Fruit fly (Drosophila melanogaster) whole organism, embryonic: ENCODE data around the gene CG2321.

Experiments
- Aef1 ChIP-seq: fragments of 200-800 bp; sonication (Bioruptor generic); IDR thresholded peaks from 3 replicates; pipeline ENCODE4 v1.3.6; 2022; ENCODE audit warnings: missing biosample characterization, missing genetic modification characterization
- Bgb ChIP-seq: fragments of 200-800 bp; sonication (Bioruptor generic); IDR thresholded peaks from 2 replicates; pipeline ENCODE4 v1.3.6; 2022; ENCODE audit warnings: missing biosample characterization, missing genetic modification characterization; ENCODE audit not compliant: partially characterized antibody
- CG11398 ChIP-seq: fragments of 200-800 bp; sonication (Bioruptor generic); optimal IDR thresholded peaks from 2 replicates; lab custom pipeline; 2016; ENCODE audit warnings: missing biosample characterization, missing genetic modification characterization
- CG12155 ChIP-seq: fragments of 200-800 bp; sonication (Bioruptor generic); optimal IDR thresholded peaks from 3 replicates; lab custom pipeline; 2016; ENCODE audit warnings: missing biosample characterization, missing genetic modification characterization
- CG13287 ChIP-seq: fragments of 200-800 bp; sonication (Bioruptor generic); IDR thresholded peaks from 2 replicates; pipeline ENCODE4 v1.3.6; 2022; ENCODE audit warnings: missing biosample characterization, missing genetic modification characterization; ENCODE audit not compliant: partially characterized antibody
- CG17361 ChIP-seq: fragments of 200-800 bp; sonication (Bioruptor generic); IDR thresholded peaks from 3 replicates; pipeline ENCODE4 v1.3.6; 2022; ENCODE audit warnings: missing biosample characterization, missing genetic modification characterization
- CG17829 ChIP-seq: fragments of 200-800 bp; optimal IDR thresholded peaks from 2 replicates; lab custom pipeline; 2019; ENCODE audit warnings: missing biosample characterization, mild to moderate bottlenecking, missing genetic modification characterization, moderate library complexity
- CG30403 ChIP-seq: fragments of 200-800 bp; sonication (Bioruptor generic); optimal IDR thresholded peaks from 3 replicates; lab custom pipeline; 2016; ENCODE audit warnings: missing biosample characterization, missing genetic modification characterization
- CG32767 ChIP-seq: fragments of 200-800 bp; sonication (Bioruptor generic); IDR thresholded peaks from 2 replicates; pipeline ENCODE4 v1.3.6; 2022; ENCODE audit warnings: missing biosample characterization, missing genetic modification characterization
- CG3407 ChIP-seq: fragments of 200-800 bp; sonication (Bioruptor generic); optimal IDR thresholded peaks from 2 replicates; lab custom pipeline; 2018; ENCODE audit warnings: missing biosample characterization, mild to moderate bottlenecking, missing genetic modification characterization
- CG4282 ChIP-seq: fragments of 200-800 bp; sonication (Bioruptor generic); optimal IDR thresholded peaks from 2 replicates; lab custom pipeline; 2016; ENCODE audit warnings: missing biosample characterization, missing genetic modification characterization
- CG4328 ChIP-seq: fragments of 200-800 bp; sonication (Bioruptor generic); optimal IDR thresholded peaks from 3 replicates; lab custom pipeline; 2017; ENCODE audit warnings: missing biosample characterization, missing genetic modification reagents, missing genetic modification characterization
- CG6689 ChIP-seq: fragments of 200-800 bp; sonication (Bioruptor generic); IDR thresholded peaks from 2 replicates; pipeline ENCODE4 v1.3.6; 2022; ENCODE audit warnings: missing biosample characterization, missing genetic modification characterization
- CG7839 ChIP-seq: fragments of 200-800 bp; sonication (Bioruptor generic); optimal IDR thresholded peaks from 3 replicates; lab custom pipeline; 2018; ENCODE audit warnings: missing biosample characterization, mild to moderate bottlenecking, missing genetic modification characterization, moderate library complexity
- CG8388 ChIP-seq: fragments of 200-800 bp; sonication (Bioruptor generic); optimal IDR thresholded peaks from 2 replicates; lab custom pipeline; 2019; ENCODE audit warnings: missing biosample characterization, mild to moderate bottlenecking, missing genetic modification characterization, moderate library complexity
- CTCF ChIP-seq: fragments of 200-800 bp; sonication (Bioruptor generic); optimal IDR thresholded peaks from 2 replicates; lab custom pipeline; 2017; ENCODE audit warnings: missing biosample characterization, mild to moderate bottlenecking, missing genetic modification characterization, moderate library complexity
- CrebB ChIP-seq: fragments of 200-800 bp; sonication (Bioruptor generic); optimal IDR thresholded peaks from 3 replicates; lab custom pipeline; 2018; ENCODE audit warnings: missing biosample characterization, mild to moderate bottlenecking, missing genetic modification characterization
- H15 ChIP-seq: fragments of 200-800 bp; sonication (Bioruptor generic); IDR thresholded peaks from 3 replicates; pipeline ENCODE4 v1.3.6; 2022; ENCODE audit warnings: missing biosample characterization, missing genetic modification characterization
- HHEX ChIP-seq: fragments of 200-800 bp; sonication (Bioruptor generic); optimal IDR thresholded peaks from 3 replicates; lab custom pipeline; 2017; ENCODE audit warnings: missing biosample characterization, mild to moderate bottlenecking, missing genetic modification characterization, missing genetic modification reagents
- Hr51 ChIP-seq, 2 experiments: fragments of 200-800 bp; sonication (Bioruptor generic); optimal IDR thresholded peaks; 2 replicates in 1 of 2; 3 replicates in 1 of 2; lab custom pipeline; 2016 to 2018; ENCODE audit warnings: missing biosample characterization in 2 of 2, missing genetic modification characterization in 2 of 2, mild to moderate bottlenecking in 1 of 2, moderate library complexity in 1 of 2
- Jarid2 ChIP-seq: fragments of 200-800 bp; sonication (Bioruptor generic); optimal IDR thresholded peaks from 3 replicates; lab custom pipeline; 2017; ENCODE audit warnings: mild to moderate bottlenecking, missing biosample characterization, missing genetic modification reagents, missing genetic modification characterization
- Med ChIP-seq: fragments of 200-800 bp; sonication (Bioruptor generic); peaks from one replicate; lab custom pipeline; 2016; ENCODE audit warnings: missing biosample characterization, missing genetic modification characterization, mild to moderate bottlenecking, inconsistent platforms, moderate library complexity
- Ptx1 ChIP-seq: fragments of 200-800 bp; sonication (Bioruptor generic); IDR thresholded peaks from 2 replicates; pipeline ENCODE4 v1.3.6; 2022; ENCODE audit warnings: missing biosample characterization, missing genetic modification characterization
- Rfx ChIP-seq: fragments of 200-800 bp; sonication (Bioruptor generic); IDR thresholded peaks from 2 replicates; pipeline ENCODE4 v1.3.6; 2022; ENCODE audit warnings: missing biosample characterization, missing genetic modification characterization
- Sox100B ChIP-seq: fragments of 200-800 bp; sonication (Bioruptor generic); optimal IDR thresholded peaks from 3 replicates; lab custom pipeline; 2018; ENCODE audit warnings: missing biosample characterization, mild to moderate bottlenecking, missing genetic modification characterization
- Taf1 ChIP-seq: fragments of 200-800 bp; sonication (Bioruptor generic); IDR thresholded peaks from 2 replicates; pipeline ENCODE4 v1.3.6; 2022; ENCODE audit warnings: missing biosample characterization, missing genetic modification characterization
- Trl ChIP-seq, 3 experiments: fragments of >200 bp in 2 of 3; fragments of 200-800 bp in 1 of 3; sonication (Bioruptor generic) in 1 of 3; optimal IDR thresholded peaks; 2 replicates in 1 of 3; 3 replicates in 2 of 3; lab custom pipeline; 2016 to 2017; ENCODE audit warnings: missing biosample characterization in 1 of 3, missing genetic modification characterization in 1 of 3
- Xrp1 ChIP-seq: fragments of 200-800 bp; sonication (Bioruptor generic); IDR thresholded peaks from 2 replicates; pipeline ENCODE4 v1.3.6; 2022; ENCODE audit warnings: missing biosample characterization, missing genetic modification characterization
- cas ChIP-seq: fragments of 200-800 bp; sonication (Bioruptor generic); IDR thresholded peaks from 2 replicates; pipeline ENCODE4 v1.3.6; 2022; ENCODE audit warnings: missing biosample characterization, missing genetic modification characterization
- croc ChIP-seq: fragments of 200-800 bp; sonication (Bioruptor generic); conservative IDR thresholded peaks from 3 replicates; pipeline ENCODE4 v1.3.6; 2022; ENCODE audit warnings: missing biosample characterization, missing genetic modification characterization
- eve ChIP-seq, 2 experiments: fragments of >200 bp; optimal IDR thresholded peaks; 2 replicates each; lab custom pipeline; 2017; ENCODE audit warnings: missing biosample characterization in 2 of 2, missing genetic modification characterization in 2 of 2
- exex ChIP-seq: fragments of 200-800 bp; sonication (Bioruptor generic); optimal IDR thresholded peaks from 4 replicates; lab custom pipeline; 2018; ENCODE audit warnings: missing biosample characterization, mild to moderate bottlenecking, missing genetic modification characterization, moderate library complexity
- fd96Cb ChIP-seq: fragments of 200-800 bp; sonication (Bioruptor generic); optimal IDR thresholded peaks from 2 replicates; lab custom pipeline; 2018; ENCODE audit warnings: missing biosample characterization, mild to moderate bottlenecking, missing genetic modification characterization, moderate library complexity
- fru ChIP-seq: fragments of >200 bp; optimal IDR thresholded peaks from 2 replicates; lab custom pipeline; 2017
- ftz-f1 ChIP-seq: fragments of 200-800 bp; sonication (Bioruptor generic); optimal IDR thresholded peaks from 2 replicates; lab custom pipeline; 2016; ENCODE audit warnings: missing biosample characterization, missing genetic modification characterization
- gce ChIP-seq: fragments of 200-800 bp; sonication (Bioruptor generic); IDR thresholded peaks from 3 replicates; pipeline ENCODE4 v1.3.6; 2022; ENCODE audit warnings: missing biosample characterization, missing genetic modification characterization
- gro ChIP-seq: fragments of 200-800 bp; sonication (Bioruptor generic); optimal IDR thresholded peaks from 2 replicates; lab custom pipeline; 2016; ENCODE audit warnings: missing biosample characterization, missing genetic modification characterization
- her ChIP-seq: fragments of 200-800 bp; sonication (Bioruptor generic); optimal IDR thresholded peaks from 2 replicates; lab custom pipeline; 2016; ENCODE audit warnings: missing biosample characterization, missing genetic modification characterization
- ken ChIP-seq: fragments of 200-800 bp; sonication (Bioruptor generic); IDR thresholded peaks from 3 replicates; pipeline ENCODE4 v1.3.6; 2022; ENCODE audit warnings: missing biosample characterization, missing genetic modification characterization
- kni ChIP-seq: fragments of 200-800 bp; sonication (Bioruptor generic); optimal IDR thresholded peaks from 3 replicates; lab custom pipeline; 2017; ENCODE audit warnings: mild to moderate bottlenecking, missing biosample characterization, missing genetic modification reagents, missing genetic modification characterization
- maf-S ChIP-seq: fragments of 200-800 bp; sonication (Bioruptor generic); optimal IDR thresholded peaks from 2 replicates; lab custom pipeline; 2016; ENCODE audit warnings: missing biosample characterization, missing genetic modification characterization
- nerfin-1 ChIP-seq: fragments of 200-800 bp; sonication (Bioruptor generic); optimal IDR thresholded peaks from 3 replicates; lab custom pipeline; 2019; ENCODE audit warnings: missing biosample characterization, mild to moderate bottlenecking, missing genetic modification characterization, moderate library complexity
- nmo ChIP-seq: fragments of 200-800 bp; sonication (Bioruptor generic); optimal IDR thresholded peaks from 2 replicates; lab custom pipeline; 2018; ENCODE audit warnings: missing biosample characterization, mild to moderate bottlenecking, missing genetic modification characterization, moderate library complexity
- p53 ChIP-seq: fragments of 200-800 bp; sonication (Bioruptor generic); optimal IDR thresholded peaks from 2 replicates; lab custom pipeline; 2016; ENCODE audit warnings: missing biosample characterization, missing genetic modification characterization
- slbo ChIP-seq: fragments of 200-800 bp; sonication (Bioruptor generic); IDR thresholded peaks from 2 replicates; pipeline ENCODE4 v1.3.6; 2022; ENCODE audit warnings: missing biosample characterization, missing genetic modification characterization
- tup ChIP-seq: fragments of 200-800 bp; sonication (Bioruptor generic); optimal IDR thresholded peaks from 2 replicates; lab custom pipeline; 2016; ENCODE audit warnings: missing biosample characterization, mild to moderate bottlenecking, missing genetic modification characterization, moderate library complexity
- twi ChIP-seq: fragments of 200-800 bp; optimal IDR thresholded peaks from 2 replicates; lab custom pipeline; 2019; ENCODE audit warnings: missing biosample characterization, mild to moderate bottlenecking, missing genetic modification characterization, moderate library complexity
- vnd ChIP-seq: fragments of 200-800 bp; sonication (Bioruptor generic); IDR thresholded peaks from 3 replicates; pipeline ENCODE4 v1.3.6; 2022; ENCODE audit warnings: missing biosample characterization, missing genetic modification characterization; ENCODE audit not compliant: partially characterized antibody
- wor ChIP-seq: fragments of 200-800 bp; sonication (Bioruptor generic); IDR thresholded peaks from 2 replicates; pipeline ENCODE4 v1.3.6; 2022; ENCODE audit warnings: missing biosample characterization, missing genetic modification characterization
- z ChIP-seq: fragments of 200-800 bp; sonication (Bioruptor generic); IDR thresholded peaks from 3 replicates; pipeline ENCODE4 v1.3.6; 2022; ENCODE audit warnings: missing biosample characterization, missing genetic modification characterization
- zfh1 ChIP-seq: fragments of 200-800 bp; sonication (Bioruptor generic); IDR thresholded peaks from 3 replicates; pipeline ENCODE4 v1.3.6; 2022; ENCODE audit warnings: missing biosample characterization, missing genetic modification characterization

CG2321 gene

dm6 chr3R:29461069-29461468, 28.0 kb downstream of the CG2321 start (continued):
- TF ChIP-seq Aef1 (GFP tag; lab: Robert Waterston, UW) = no peak
- TF ChIP-seq fd96Cb (tag; lab: Kevin White, UChicago) = no peak
- peak; percentile 94 for TF ChIP-seq twi (tag; lab: Kevin White, UChicago)
- TF ChIP-seq exex (tag; lab: Kevin White, UChicago) = no peak
- no peak for TF ChIP-seq croc (GFP tag; lab: Robert Waterston, UW)
- no peak for TF ChIP-seq zfh1 (GFP tag; lab: Robert Waterston, UW)
- no peak for TF ChIP-seq CG11398
- TF ChIP-seq CG12155 (GFP tag; lab: Kevin White, UChicago) = no peak
- no peak for TF ChIP-seq vnd (GFP tag; lab: Robert Waterston, UW)
- peak; percentile 29; the same call in 1 of the 2 replicates for TF ChIP-seq slbo (GFP tag; lab: Robert Waterston, UW)
- no peak for TF ChIP-seq wor (GFP tag; lab: Robert Waterston, UW)
- TF ChIP-seq ken (GFP tag; lab: Robert Waterston, UW) = no peak
- no peak for TF ChIP-seq CTCF (GFP tag; lab: Kevin White, UChicago)
- TF ChIP-seq CG13287 (GFP tag; lab: Robert Waterston, UW) = no peak
- TF ChIP-seq Rfx (GFP tag; lab: Robert Waterston, UW) = peak; percentile 23; the same call in 1 of the 2 replicates
- no peak for TF ChIP-seq tup (GFP tag; lab: Kevin White, UChicago)
- TF ChIP-seq Hr51 (GFP tag; optimal IDR thresholded peaks at IDR 0.05; lab: Kevin White, UChicago) = no peak
- TF ChIP-seq CG8388 (GFP tag; lab: Kevin White, UChicago) = peak; percentile 16
- no peak for TF ChIP-seq H15 (GFP tag; lab: Robert Waterston, UW)
- TF ChIP-seq Trl (optimal IDR thresholded peaks at IDR 0.05; lab: Kevin White, UChicago) = no peak
- no peak for TF ChIP-seq Trl (GFP tag; optimal IDR thresholded peaks at IDR 0.05; lab: Kevin White, UChicago)
- TF ChIP-seq kni (GFP tag; lab: Kevin White, UChicago) = no peak
- no peak for TF ChIP-seq CG7839 (tag; lab: Kevin White, UChicago)
- TF ChIP-seq her (GFP tag; lab: Kevin White, UChicago) = no peak
- TF ChIP-seq CG3407 (GFP tag; lab: Kevin White, UChicago) = no peak
- no peak for TF ChIP-seq gce
- TF ChIP-seq ftz-f1 (GFP tag; lab: Kevin White, UChicago) = no peak
- no peak for TF ChIP-seq p53 (GFP tag; lab: Kevin White, UChicago)
- 0 out of 2 replicates have a peak, but pooled peaks have one; percentile 30 for TF ChIP-seq Ptx1 (GFP tag; lab: Robert Waterston, UW)
- no peak for TF ChIP-seq CrebB
- TF ChIP-seq z (GFP tag; lab: Robert Waterston, UW) = no peak
- TF ChIP-seq cas (GFP tag; lab: Robert Waterston, UW) = no peak
- no peak for TF ChIP-seq CG32767
- no peak for TF ChIP-seq CG4282
- no peak for TF ChIP-seq HHEX (GFP tag; lab: Kevin White, UChicago)
- TF ChIP-seq Sox100B (GFP tag; lab: Kevin White, UChicago) = no peak

- TF ChIP-seq Jarid2 (GFP tag; lab: Kevin White, UChicago) (no peak), CG8388 (GFP tag; lab: Kevin White, UChicago) (no peak), twi (tag; lab: Kevin White, UChicago) (peak; percentile 86), CG4328 (GFP tag; lab: Kevin White, UChicago) (no peak), Bgb (no peak), nmo (GFP tag; lab: Kevin White, UChicago) (peak; percentile 30), fru (no peak), eve (GFP tag; optimal IDR thresholded peaks at IDR 0.05; lab: Kevin White, UChicago) (no peak), CG6689 (GFP tag; lab: Robert Waterston, UW) (peak; percentile 40; the same call in 1 of the 2 replicates), gro (no peak), Taf1 (GFP tag; lab: Robert Waterston, UW) (no peak), Xrp1 (peak; percentile 25; the same call in 1 of the 2 replicates), maf-S (GFP tag; lab: Kevin White, UChicago) (no peak), Med (GFP tag; lab: Kevin White, UChicago) (peak; percentile 64), nerfin-1 (tag; lab: Kevin White, UChicago) (no peak), CG17829 (tag; lab: Kevin White, UChicago) (peak; percentile 24), CG17361 (peak; percentile 56; the same call in 2 of the 3 replicates), CG30403 (peak; percentile 4)
Observed at dm6 chr3R:29460225-29460927, 28.7 kb downstream of the CG2321 start.
